Worm (Caenorhabditis elegans) whole organism, early embryonic: ENCODE measurements around the gene C14B1.2.
A peak's percentile ranks its signal among the peaks of the same experiment; 100 is the strongest.

ENCODE experiments used
- B0310.2 ChIP-seq: sonication (generic microtip); optimal IDR thresholded peaks from 2 replicates; lab custom pipeline; 2016; ENCODE audit warnings: mild to moderate bottlenecking, missing genetic modification characterization, missing compliant biosample characterization
- F13C5.2 ChIP-seq: sonication (generic microtip); optimal IDR thresholded peaks from 2 replicates; lab custom pipeline; 2017; ENCODE audit warnings: mild to moderate bottlenecking, missing genetic modification characterization, inconsistent platforms, missing compliant biosample characterization
- aly-1 ChIP-seq: sonication (generic microtip); optimal IDR thresholded peaks from 2 replicates; lab custom pipeline; 2016; ENCODE audit warnings: missing genetic modification characterization, missing compliant biosample characterization
- ama-1 ChIP-seq: fragments of 150-350 bp; optimal IDR thresholded peaks from 2 replicates; lab custom pipeline; 2014
- ceh-13 ChIP-seq: fragments of 200-800 bp; sonication (Bioruptor generic); optimal IDR thresholded peaks from 2 replicates; lab custom pipeline; 2018; ENCODE audit warnings: mild to moderate bottlenecking, missing genetic modification characterization, missing compliant biosample characterization
- ceh-36 ChIP-seq: sonication (generic microtip); optimal IDR thresholded peaks from 2 replicates; lab custom pipeline; 2016; ENCODE audit warnings: missing genetic modification characterization, inconsistent platforms, missing compliant biosample characterization
- ets-7 ChIP-seq: sonication (generic microtip); optimal IDR thresholded peaks from 2 replicates; lab custom pipeline; 2016; ENCODE audit warnings: missing genotype, missing genetic modification characterization, missing compliant biosample characterization
- flt-1 ChIP-seq: fragments of 200-800 bp; sonication (Bioruptor generic); IDR thresholded peaks from 2 replicates; pipeline ENCODE4 v1.3.6; 2022; ENCODE audit warnings: missing genetic modification characterization, missing compliant biosample characterization
- hmbx-1 ChIP-seq: sonication (generic microtip); optimal IDR thresholded peaks from 2 replicates; lab custom pipeline; 2016; ENCODE audit warnings: mild to moderate bottlenecking, missing genetic modification characterization, missing compliant biosample characterization
- hmg-4 ChIP-seq: fragments of 200-800 bp; sonication (Bioruptor generic); optimal IDR thresholded peaks from 2 replicates; lab custom pipeline; 2018; ENCODE audit warnings: mild to moderate bottlenecking, missing genetic modification characterization, missing compliant biosample characterization
- hnd-1 ChIP-seq: sonication (generic microtip); optimal IDR thresholded peaks from 2 replicates; lab custom pipeline; 2016; ENCODE audit warnings: missing genetic modification characterization, missing compliant biosample characterization
- pes-1 ChIP-seq: fragments of 200-800 bp; sonication (Bioruptor generic); IDR thresholded peaks from 2 replicates; pipeline ENCODE4 v1.3.6; 2022; ENCODE audit warnings: missing genetic modification reagents, missing genetic modification characterization, missing compliant biosample characterization
- scrt-1 ChIP-seq: fragments of 200-800 bp; sonication (Bioruptor generic); IDR thresholded peaks from 2 replicates; pipeline ENCODE4 v1.3.6; 2022; ENCODE audit warnings: missing genetic modification characterization, missing compliant biosample characterization
- sea-1 ChIP-seq: fragments of 200-800 bp; sonication (Bioruptor generic); conservative IDR thresholded peaks from 2 replicates; pipeline ENCODE4 v1.3.6; 2022; ENCODE audit warnings: missing genetic modification characterization, missing compliant biosample characterization
- tbx-11 ChIP-seq: fragments of 200-800 bp; sonication (Bioruptor generic); IDR thresholded peaks from 2 replicates; pipeline ENCODE4 v1.3.6; 2022; ENCODE audit warnings: missing genetic modification characterization, missing compliant biosample characterization
- tbx-37 ChIP-seq: fragments of 200-800 bp; sonication (Bioruptor generic); conservative IDR thresholded peaks from 2 replicates; pipeline ENCODE4 v1.3.6; 2022; ENCODE audit warnings: missing genetic modification reagents, missing genetic modification characterization, missing compliant biosample characterization
- tra-4 ChIP-seq: sonication (generic microtip); optimal IDR thresholded peaks from 2 replicates; lab custom pipeline; 2017; ENCODE audit warnings: missing genetic modification characterization, missing compliant biosample characterization

C14B1.2 gene

DNA sequence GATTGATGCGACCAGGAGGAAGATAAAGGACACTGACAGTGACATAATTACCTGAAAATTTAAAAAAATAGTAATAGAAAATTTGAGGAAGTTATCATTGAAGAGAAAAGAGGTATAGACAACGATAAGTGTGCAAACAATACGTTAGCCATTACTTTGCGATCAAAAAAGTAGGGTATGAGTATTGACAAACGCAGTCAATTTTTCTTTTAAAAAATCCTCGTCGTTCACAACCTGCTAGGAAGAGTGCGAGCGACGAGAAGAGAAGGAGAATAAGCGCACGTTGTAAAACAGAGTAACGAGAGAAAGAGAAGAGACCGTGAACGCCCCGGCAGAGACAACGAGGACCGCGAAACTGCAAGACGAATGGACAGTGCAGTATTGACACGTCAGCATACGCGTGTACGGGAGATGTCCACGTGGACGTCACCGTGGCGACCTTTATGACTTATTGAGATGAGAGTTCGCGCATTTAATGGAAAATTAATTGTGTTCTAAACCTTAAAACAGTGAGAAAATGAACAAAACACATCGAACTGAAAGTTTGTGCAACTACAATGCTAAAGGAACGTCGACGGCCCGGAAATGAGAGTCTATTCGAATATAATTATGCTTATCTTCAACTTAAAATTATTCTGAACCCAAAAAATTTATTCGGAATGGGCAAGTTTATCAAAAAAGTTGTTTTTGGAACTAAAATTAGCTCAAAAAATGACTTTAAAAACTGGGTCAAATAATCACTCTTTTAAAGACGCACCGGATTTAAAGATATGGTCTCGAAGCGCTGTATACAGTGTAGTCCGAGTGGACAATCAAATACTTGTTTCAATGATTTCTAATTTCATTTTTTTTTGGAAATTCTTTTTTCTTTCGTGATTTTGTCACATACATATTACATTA lies at the start of gene C14B1.2, which contains the start of gene pdi-1:
TSS of gene C14B1.2 (plus strand) at position 850 of the 900 bp plus-strand sequence.
TSS of gene pdi-1 (minus strand) at position 51 of the 900 bp plus-strand sequence.
- no peak for TF ChIP-seq F13C5.2 (tag; lab: Kevin White, UChicago)
- peak; percentile 52 for TF ChIP-seq hmg-4 (GFP tag; lab: Kevin White, UChicago)

ce11 chrIII:3652427-3652826 lies 49.6 kb upstream of the C14B1.2 start:
- no peak for TF ChIP-seq tbx-11
- TF ChIP-seq B0310.2 (tag; lab: Kevin White, UChicago): no peak
- no peak for TF ChIP-seq hmbx-1 (tag; lab: Kevin White, UChicago)
- no peak for TF ChIP-seq scrt-1 (GFP tag; lab: Robert Waterston, UW)
- TF ChIP-seq ama-1 (lab: Kevin White, UChicago): no peak
- TF ChIP-seq ceh-36: no peak
- no peak for TF ChIP-seq tbx-37 (GFP tag; lab: Robert Waterston, UW)
- no peak for TF ChIP-seq tra-4
- no peak for TF ChIP-seq flt-1 (GFP tag; lab: Robert Waterston, UW)
- TF ChIP-seq F13C5.2 (tag; lab: Kevin White, UChicago): no peak
- TF ChIP-seq sea-1 (GFP tag; lab: Robert Waterston, UW): no peak
- TF ChIP-seq pes-1: no peak

ce11 chrIII:3652964-3653363 lies 49.1 kb upstream of the C14B1.2 start:
- no peak for TF ChIP-seq ceh-13 (GFP tag; lab: Kevin White, UChicago)
- no peak for TF ChIP-seq scrt-1 (GFP tag; lab: Robert Waterston, UW)
- no peak for TF ChIP-seq ets-7 (tag; lab: Kevin White, UChicago)
- TF ChIP-seq tbx-37 (GFP tag; lab: Robert Waterston, UW): no peak
- no peak for TF ChIP-seq tbx-11
- TF ChIP-seq pes-1: no peak
- TF ChIP-seq F13C5.2 (tag; lab: Kevin White, UChicago): no peak
- no peak for TF ChIP-seq hnd-1 (tag; lab: Kevin White, UChicago)
- TF ChIP-seq ceh-36: no peak

- TF ChIP-seq tbx-37 (GFP tag; lab: Robert Waterston, UW): no peak
- no peak for TF ChIP-seq pes-1
- no peak for TF ChIP-seq hnd-1 (tag; lab: Kevin White, UChicago)
- no peak for TF ChIP-seq tra-4
- TF ChIP-seq ets-7 (tag; lab: Kevin White, UChicago): no peak
- TF ChIP-seq hmg-4 (GFP tag; lab: Kevin White, UChicago): no peak
- no peak for TF ChIP-seq tbx-11
- no peak for TF ChIP-seq aly-1 (tag; lab: Kevin White, UChicago)
Observed at ce11 chrIII:3657479-3657878, 44.6 kb upstream of the C14B1.2 start, which contains the start of gene C46F11.5. Gene C46F11.5, minus strand, starts transcription at chrIII:3657606.

ce11 chrIII:3664224-3664623 lies 37.8 kb upstream of the C14B1.2 start, which contains the start of gene C46F11.4:
Gene C46F11.4, minus strand, starts transcription at chrIII:3664304.
- TF ChIP-seq ceh-36 (peak; percentile 86), hmg-4 (GFP tag; lab: Kevin White, UChicago) (peak; percentile 91), ama-1 (lab: Kevin White, UChicago) (no peak), pes-1 (peak; percentile 89), B0310.2 (tag; lab: Kevin White, UChicago) (peak; percentile 76), scrt-1 (GFP tag; lab: Robert Waterston, UW) (peak; percentile 87), aly-1 (tag; lab: Kevin White, UChicago) (peak; percentile 51), flt-1 (GFP tag; lab: Robert Waterston, UW) (peak; percentile 85), tbx-37 (GFP tag; lab: Robert Waterston, UW) (peak; percentile 84), tra-4 (peak; percentile 36), ceh-13 (GFP tag; lab: Kevin White, UChicago) (peak; percentile 86), ets-7 (tag; lab: Kevin White, UChicago) (peak; percentile 62), sea-1 (GFP tag; lab: Robert Waterston, UW) (peak; percentile 93), hnd-1 (tag; lab: Kevin White, UChicago) (peak; percentile 76), tbx-11 (peak; percentile 86), hmbx-1 (tag; lab: Kevin White, UChicago) (peak; percentile 59), F13C5.2 (tag; lab: Kevin White, UChicago) (peak; percentile 92)

ce11 chrIII:3670336-3670735 lies 31.7 kb upstream of the C14B1.2 start, which contains the start of gene C46F11.6:
Gene C46F11.6, minus strand, starts transcription at chrIII:3670436.
- TF ChIP-seq tbx-11: no peak
- TF ChIP-seq ceh-13 (GFP tag; lab: Kevin White, UChicago): no peak
- no peak for TF ChIP-seq B0310.2 (tag; lab: Kevin White, UChicago)
- TF ChIP-seq tbx-37 (GFP tag; lab: Robert Waterston, UW): no peak
- no peak for TF ChIP-seq F13C5.2 (tag; lab: Kevin White, UChicago)

ce11 chrIII:3670984-3671383 lies 31.1 kb upstream of the C14B1.2 start:
- TF ChIP-seq B0310.2 (tag; lab: Kevin White, UChicago) (peak; percentile 7), ceh-36 (no peak), sea-1 (GFP tag; lab: Robert Waterston, UW) (no peak)

- TF ChIP-seq ets-7 (tag; lab: Kevin White, UChicago) (no peak), pes-1 (no peak), tbx-11 (no peak), ama-1 (lab: Kevin White, UChicago) (no peak), F13C5.2 (tag; lab: Kevin White, UChicago) (no peak), sea-1 (GFP tag; lab: Robert Waterston, UW) (no peak), scrt-1 (GFP tag; lab: Robert Waterston, UW) (no peak), tbx-37 (GFP tag; lab: Robert Waterston, UW) (no peak), aly-1 (tag; lab: Kevin White, UChicago) (no peak), hnd-1 (tag; lab: Kevin White, UChicago) (no peak)
Observed at ce11 chrIII:3672839-3673238, 29.2 kb upstream of the C14B1.2 start.
